Worm (Caenorhabditis elegans): ENCODE data around the gene poml-1.

Gene poml-1

DNA sequence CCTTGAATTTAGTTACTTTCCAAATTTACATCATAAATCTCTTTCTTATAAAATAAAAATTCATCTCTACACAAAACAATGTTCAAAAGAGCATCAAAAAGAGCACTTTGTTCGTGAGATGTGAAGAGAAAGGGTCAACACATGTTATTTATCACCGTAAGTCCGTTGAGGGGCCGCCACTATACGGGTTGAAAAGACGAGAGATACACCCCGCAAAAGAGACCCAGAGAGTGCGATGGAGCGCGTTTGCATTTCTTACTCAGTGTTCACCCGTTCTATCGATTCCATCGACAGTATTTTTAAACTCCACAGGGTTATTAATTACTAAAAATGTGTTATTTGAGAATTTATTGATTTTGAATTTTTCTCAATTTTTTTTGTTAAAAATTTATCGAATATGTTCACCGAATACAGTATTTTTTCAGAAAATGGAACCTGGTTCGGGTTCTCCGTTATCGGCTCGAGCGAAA, 4.2 kb upstream of the poml-1 start, which contains the start of gene pix-1 (continued):
- TF ChIP-seq K09A11.1 (tag; optimal IDR thresholded peaks at IDR 0.05; ENCODE audit: insufficient read depth) (no peak), dve-1 (tag; optimal IDR thresholded peaks at IDR 0.05) (no peak), lim-6 (tag; optimal IDR thresholded peaks at IDR 0.05) (no peak), ceh-14 (tag; optimal IDR thresholded peaks at IDR 0.05) (no peak), hlh-15 (tag; optimal IDR thresholded peaks at IDR 0.05) (no peak), ceh-18 (tag; optimal IDR thresholded peaks at IDR 0.05) (peak; percentile 10), sdc-2 (tag; optimal IDR thresholded peaks at IDR 0.05) (peak; percentile 66), ceh-9 (tag; optimal IDR thresholded peaks at IDR 0.05) (no peak), nhr-11 (tag; optimal IDR thresholded peaks at IDR 0.05) (no peak), odd-2 (tag; optimal IDR thresholded peaks at IDR 0.05) (no peak), ceh-24 (tag; optimal IDR thresholded peaks at IDR 0.05) (no peak), ttx-3 (tag; optimal IDR thresholded peaks at IDR 0.05) (no peak), ceh-19 (GFP tag; optimal IDR thresholded peaks at IDR 0.05) (no peak), rnt-1 (tag; optimal IDR thresholded peaks at IDR 0.05) (no peak), ceh-31 (tag; optimal IDR thresholded peaks at IDR 0.05) (peak; percentile 32), ceh-30 (tag; optimal IDR thresholded peaks at IDR 0.05) (no peak), sox-2 (GFP tag; IDR thresholded peaks at IDR 0.05) (no peak)

DNA sequence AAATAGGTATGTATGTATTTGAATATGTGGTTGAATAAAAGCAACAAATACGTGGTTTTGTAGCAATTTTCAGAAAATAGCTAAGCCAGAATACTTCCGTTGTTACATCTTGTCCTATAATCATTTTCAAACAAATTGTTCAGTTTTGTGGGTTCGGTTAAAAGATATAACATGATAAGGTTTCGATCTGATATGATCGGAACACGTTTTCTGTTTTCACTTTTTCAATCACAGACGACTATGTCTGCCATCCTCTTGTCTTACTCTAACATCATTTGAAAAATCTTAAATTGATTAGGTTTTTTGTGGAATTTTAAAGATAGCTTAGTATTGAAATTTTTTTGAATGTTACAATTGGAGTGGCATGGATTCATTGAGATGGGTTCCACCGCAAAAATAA, 3.6 kb upstream of the poml-1 start:
- TF ChIP-seq ceh-6 (GFP tag; optimal IDR thresholded peaks at IDR 0.05) = no peak
- TF ChIP-seq K09A11.1 (tag; optimal IDR thresholded peaks at IDR 0.05; ENCODE audit: insufficient read depth) = no peak
- TF ChIP-seq madf-2 (tag; optimal IDR thresholded peaks at IDR 0.05) = no peak
- no peak for TF ChIP-seq unc-3 (GFP tag; conservative IDR thresholded peaks at IDR 0.05)
- no peak for TF ChIP-seq unc-3 (tag; optimal IDR thresholded peaks at IDR 0.05)
- no peak for TF ChIP-seq hlh-30 (tag; optimal IDR thresholded peaks at IDR 0.05; ENCODE audit: insufficient read depth)
- TF ChIP-seq npax-4 (tag; optimal IDR thresholded peaks at IDR 0.05) = no peak
- no peak for TF ChIP-seq hlh-15 (tag; optimal IDR thresholded peaks at IDR 0.05)
- TF ChIP-seq ceh-2 (tag; optimal IDR thresholded peaks at IDR 0.05) = no peak
- no peak for TF ChIP-seq ahr-1 (tag; optimal IDR thresholded peaks at IDR 0.05)
- no peak for TF ChIP-seq unc-86 (tag; optimal IDR thresholded peaks at IDR 0.05)

ce11 chrX:13724364-13724763, 1.6 kb upstream of the poml-1 start, which contains the start of gene K11E4.6:
Gene K11E4.6 (plus strand): TSS chrX:13724664.
- TF ChIP-seq npax-4 (tag; optimal IDR thresholded peaks at IDR 0.05) = no peak
- TF ChIP-seq nhr-11 (tag; optimal IDR thresholded peaks at IDR 0.05) = no peak
- no peak for TF ChIP-seq ttx-3 (tag; optimal IDR thresholded peaks at IDR 0.05)
- no peak for TF ChIP-seq fkh-10 (GFP tag; optimal IDR thresholded peaks at IDR 0.05)
- TF ChIP-seq ceh-34 (tag; optimal IDR thresholded peaks at IDR 0.05) = no peak
- no peak for TF ChIP-seq Y22D7AL.16 (tag; optimal IDR thresholded peaks at IDR 0.05)
- no peak for TF ChIP-seq lin-11 (tag; optimal IDR thresholded peaks at IDR 0.05)

DNA sequence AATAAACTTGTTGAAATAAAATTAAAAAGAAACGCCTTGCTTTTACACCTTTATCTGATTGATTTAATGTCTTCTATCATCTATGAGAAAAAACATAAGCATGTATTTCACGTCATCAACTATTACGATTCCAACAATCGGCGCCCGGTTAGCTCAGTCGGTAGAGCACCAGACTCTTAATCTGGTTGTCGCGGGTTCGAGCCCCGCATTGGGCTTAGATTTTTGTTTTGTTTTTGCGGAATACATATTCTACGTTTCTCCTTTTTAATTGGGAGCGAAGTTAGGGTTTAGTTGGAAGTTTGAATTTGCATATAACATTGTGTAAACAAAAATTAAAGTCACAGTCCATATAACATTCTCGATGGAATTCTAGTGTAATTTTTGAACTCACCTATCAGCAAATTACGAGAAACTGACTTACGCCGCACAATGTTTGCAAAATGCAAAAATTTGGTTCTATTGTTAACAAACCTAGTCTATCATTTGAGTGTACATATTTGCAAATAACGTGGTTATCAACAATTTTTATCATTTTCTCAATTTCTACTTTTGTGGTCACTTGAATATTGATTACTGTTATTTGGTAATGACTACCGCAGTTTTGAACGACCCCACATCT, 5.6 kb downstream of the poml-1 start, which contains the start of gene shc-3:
Gene shc-3 (plus strand): TSS at position 484 of the 619 bp plus-strand sequence.
- TF ChIP-seq gmeb-2 (tag; optimal IDR thresholded peaks at IDR 0.05) (no peak), pat-9 (tag; optimal IDR thresholded peaks at IDR 0.05) (no peak), ztf-16 (tag; optimal IDR thresholded peaks at IDR 0.05) (no peak), ceh-31 (tag; optimal IDR thresholded peaks at IDR 0.05) (no peak), hlh-13 (GFP tag; optimal IDR thresholded peaks at IDR 0.05) (no peak), eyg-1 (tag; optimal IDR thresholded peaks at IDR 0.05) (no peak), ceh-22 (tag; optimal IDR thresholded peaks at IDR 0.05) (no peak), madf-2 (tag; optimal IDR thresholded peaks at IDR 0.05) (no peak), hlh-8 (tag; optimal IDR thresholded peaks at IDR 0.05) (no peak), hlh-30 (tag; optimal IDR thresholded peaks at IDR 0.05; ENCODE audit: insufficient read depth) (no peak), nfya-1 (tag; optimal IDR thresholded peaks at IDR 0.05) (no peak), F13H6.1 (tag; optimal IDR thresholded peaks at IDR 0.05) (no peak), rnt-1 (tag; optimal IDR thresholded peaks at IDR 0.05) (no peak)

Data from whole organism, late embryonic.